Worm (Caenorhabditis elegans): Measurements from ENCODE around the gene str-240.

Gene str-240

ce11 chrV:1474486-1475125 lies 47.1 kb downstream of the str-240 start, which contains the start of the genes F53E2.2 and unc-60:
F53E2.2 (plus strand) TSS chrV:1475086.
unc-60 (plus strand) TSS chrV:1475086.
- TF ChIP-seq unc-62 (GFP tag; optimal IDR thresholded peaks at IDR 0.05): no peak

ce11 chrV:1472569-1472968 lies 49.2 kb downstream of the str-240 start:
- no peak for TF ChIP-seq unc-62 (GFP tag; optimal IDR thresholded peaks at IDR 0.05)

DNA sequence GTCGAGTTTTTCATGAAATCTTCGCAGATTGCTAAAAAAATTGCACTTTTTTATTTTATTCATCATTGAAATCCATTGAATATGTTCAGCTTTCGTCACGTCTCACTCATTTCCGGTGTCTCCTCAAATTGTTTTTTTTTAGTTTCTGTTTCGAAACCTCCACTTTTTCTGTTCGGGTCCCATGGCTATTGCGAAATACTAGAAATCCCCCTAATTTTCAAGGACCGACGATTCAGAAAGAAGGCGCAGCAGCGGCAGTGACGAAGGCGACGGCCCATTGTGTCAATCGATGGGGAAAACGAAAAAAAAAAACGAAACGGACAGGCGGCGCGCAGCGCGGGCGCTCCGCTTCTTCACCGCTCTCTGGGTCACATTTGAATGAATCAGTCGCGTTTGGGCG lies 49.8 kb downstream of the str-240 start:
- TF ChIP-seq unc-62 (GFP tag; optimal IDR thresholded peaks at IDR 0.05): no peak

DNA sequence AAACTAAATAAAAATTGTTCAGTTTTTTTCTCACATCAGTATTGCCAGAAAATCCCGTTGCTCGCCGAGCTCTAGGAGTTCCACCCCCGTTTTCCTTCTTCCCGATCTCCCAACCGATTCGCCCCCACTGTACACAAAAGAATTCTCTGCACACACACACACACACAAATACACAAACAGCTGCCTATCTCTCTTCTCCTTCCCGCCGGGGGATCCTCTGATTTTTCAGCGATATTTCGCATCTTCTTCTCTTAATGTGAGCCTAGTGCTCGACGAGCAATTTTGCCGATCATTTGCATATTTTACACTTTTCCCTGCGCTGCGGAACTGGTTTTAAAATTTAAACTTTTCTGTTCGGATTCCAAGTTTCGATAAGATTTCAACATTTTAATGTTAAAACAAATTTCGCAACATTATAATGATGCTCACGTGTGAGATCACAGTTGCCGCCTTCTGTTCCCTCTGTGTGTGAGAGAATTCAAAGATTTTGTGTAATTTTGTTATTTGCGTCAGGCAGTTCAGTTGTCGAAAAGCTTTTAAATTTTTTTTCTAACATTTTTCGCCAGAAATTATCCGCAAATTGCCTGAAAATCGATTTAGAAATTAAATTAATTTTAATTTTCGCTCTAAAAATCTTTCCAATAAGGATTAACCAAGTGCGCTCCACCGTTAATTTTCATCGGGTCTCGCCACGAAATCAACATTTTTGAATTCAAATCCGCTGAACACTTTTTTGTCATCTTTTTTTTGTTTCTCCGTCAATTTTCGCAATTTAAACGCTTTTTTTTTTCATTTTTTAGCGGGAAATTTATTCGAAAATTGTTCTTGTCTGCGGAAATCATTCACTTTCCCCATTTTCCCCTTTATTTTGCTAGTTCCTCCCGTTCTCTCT lies 50.4 kb downstream of the str-240 start:
- no peak for TF ChIP-seq unc-62 (GFP tag; optimal IDR thresholded peaks at IDR 0.05)
